Fruit fly (Drosophila melanogaster) whole organism, embryonic: ENCODE data around the gene Argp.

Experiments
- Asciz ChIP-seq: fragments of 200-800 bp; sonication (Bioruptor generic); optimal IDR thresholded peaks from 2 replicates; lab custom pipeline; 2017; ENCODE audit warnings: missing biosample characterization, mild to moderate bottlenecking, missing genetic modification characterization, missing genetic modification reagents
- CG1024 ChIP-seq: fragments of 200-800 bp; sonication (Bioruptor generic); IDR thresholded peaks from 2 replicates; pipeline ENCODE4 v1.3.6; 2022; ENCODE audit warnings: missing biosample characterization, missing genetic modification characterization
- CG10565 ChIP-seq: fragments of 200-800 bp; sonication (Bioruptor generic); optimal IDR thresholded peaks from 3 replicates; lab custom pipeline; 2016; ENCODE audit warnings: missing biosample characterization, mild to moderate bottlenecking, missing genetic modification characterization
- CG12744 ChIP-seq: fragments of 200-800 bp; sonication (Bioruptor generic); optimal IDR thresholded peaks from 2 replicates; lab custom pipeline; 2016; ENCODE audit warnings: missing biosample characterization, missing genetic modification characterization
- CG13123 ChIP-seq: fragments of 200-800 bp; sonication (Bioruptor generic); optimal IDR thresholded peaks from 2 replicates; lab custom pipeline; 2016; ENCODE audit warnings: missing biosample characterization, missing genetic modification characterization
- CG17385 ChIP-seq: fragments of 200-800 bp; sonication (Bioruptor generic); optimal IDR thresholded peaks from 3 replicates; lab custom pipeline; 2018; ENCODE audit warnings: missing biosample characterization, mild to moderate bottlenecking, missing genetic modification characterization
- CG1832 ChIP-seq: fragments of 200-800 bp; sonication (Bioruptor generic); optimal IDR thresholded peaks from 2 replicates; lab custom pipeline; 2017; ENCODE audit warnings: missing biosample characterization, mild to moderate bottlenecking, missing genetic modification characterization, inconsistent platforms
- CG2678 ChIP-seq: fragments of 200-800 bp; sonication (Bioruptor generic); optimal IDR thresholded peaks from 3 replicates; lab custom pipeline; 2019; ENCODE audit warnings: missing biosample characterization, mild to moderate bottlenecking, missing genetic modification characterization, moderate library complexity
- CG5180 ChIP-seq: fragments of 200-800 bp; sonication (Bioruptor generic); optimal IDR thresholded peaks from 3 replicates; lab custom pipeline; 2017; ENCODE audit warnings: missing biosample characterization, missing genetic modification characterization, mild to moderate bottlenecking, moderate library complexity, missing genetic modification reagents
- CG6254 ChIP-seq: fragments of 200-800 bp; sonication (Bioruptor generic); optimal IDR thresholded peaks from 3 replicates; lab custom pipeline; 2017; ENCODE audit warnings: mild to moderate bottlenecking, missing biosample characterization, missing genetic modification reagents, missing genetic modification characterization
- CG6654 ChIP-seq: fragments of 200-800 bp; sonication (Bioruptor generic); optimal IDR thresholded peaks from 2 replicates; lab custom pipeline; 2017; ENCODE audit warnings: missing biosample characterization, mild to moderate bottlenecking, missing genetic modification characterization
- CG7271 ChIP-seq: fragments of 200-800 bp; sonication (Bioruptor generic); optimal IDR thresholded peaks from 2 replicates; lab custom pipeline; 2018; ENCODE audit warnings: missing biosample characterization, mild to moderate bottlenecking, missing genetic modification characterization, moderate library complexity
- CG7839 ChIP-seq: fragments of 200-800 bp; sonication (Bioruptor generic); optimal IDR thresholded peaks from 3 replicates; lab custom pipeline; 2018; ENCODE audit warnings: missing biosample characterization, mild to moderate bottlenecking, missing genetic modification characterization, moderate library complexity
- CG7928 ChIP-seq: fragments of 200-800 bp; sonication (Bioruptor generic); optimal IDR thresholded peaks from 2 replicates; lab custom pipeline; 2017; ENCODE audit warnings: missing biosample characterization, mild to moderate bottlenecking, missing genetic modification characterization
- D19B ChIP-seq: fragments of 200-800 bp; sonication (Bioruptor generic); optimal IDR thresholded peaks from 2 replicates; lab custom pipeline; 2017; ENCODE audit warnings: missing biosample characterization, mild to moderate bottlenecking, missing genetic modification characterization
- ERR ChIP-seq: fragments of 200-800 bp; sonication (Bioruptor generic); optimal IDR thresholded peaks from 2 replicates; lab custom pipeline; 2016; ENCODE audit warnings: missing biosample characterization, missing genetic modification characterization
- HLH54F ChIP-seq: fragments of 200-800 bp; sonication (Bioruptor generic); optimal IDR thresholded peaks from 3 replicates; lab custom pipeline; 2016; ENCODE audit warnings: missing biosample characterization, missing genetic modification characterization
- Max ChIP-seq: fragments of 200-800 bp; sonication (Bioruptor generic); optimal IDR thresholded peaks from 2 replicates; lab custom pipeline; 2016; ENCODE audit warnings: missing biosample characterization, mild to moderate bottlenecking, missing genetic modification characterization
- Meics ChIP-seq: fragments of 200-800 bp; sonication (Bioruptor generic); optimal IDR thresholded peaks from 2 replicates; lab custom pipeline; 2017; ENCODE audit warnings: missing biosample characterization, mild to moderate bottlenecking, missing genetic modification characterization
- Oaz ChIP-seq: fragments of 200-800 bp; sonication (Bioruptor generic); IDR thresholded peaks from 2 replicates; pipeline ENCODE4 v1.3.6; 2022; ENCODE audit warnings: missing biosample characterization, missing genetic modification characterization
- Opbp ChIP-seq: fragments of 200-800 bp; sonication (Bioruptor generic); IDR thresholded peaks from 3 replicates; pipeline ENCODE4 v1.3.6; 2022; ENCODE audit warnings: missing biosample characterization, missing genetic modification characterization; ENCODE audit not compliant: partially characterized antibody
- Ravus ChIP-seq: fragments of 200-800 bp; sonication (Bioruptor generic); IDR thresholded peaks from 2 replicates; pipeline ENCODE4 v1.3.6; 2022; ENCODE audit warnings: missing biosample characterization, missing genetic modification characterization
- Sry-δ ChIP-seq: fragments of 200-800 bp; sonication (Bioruptor generic); optimal IDR thresholded peaks from 2 replicates; lab custom pipeline; 2016; ENCODE audit warnings: missing biosample characterization, missing genetic modification characterization
- Vsx1 ChIP-seq: fragments of 200-800 bp; sonication (Bioruptor generic); optimal IDR thresholded peaks from 2 replicates; lab custom pipeline; 2017; ENCODE audit warnings: missing biosample characterization, mild to moderate bottlenecking, missing genetic modification characterization, missing genetic modification reagents
- al ChIP-seq: fragments of 200-800 bp; sonication (Bioruptor generic); IDR thresholded peaks from 2 replicates; pipeline ENCODE4 v1.3.6; 2022; ENCODE audit warnings: missing biosample characterization, missing genetic modification characterization
- amos ChIP-seq: fragments of 200-800 bp; sonication (Bioruptor generic); IDR thresholded peaks from 2 replicates; pipeline ENCODE4 v1.3.6; 2022; ENCODE audit warnings: missing biosample characterization, missing genetic modification characterization; ENCODE audit not compliant: partially characterized antibody
- ase ChIP-seq: fragments of 200-800 bp; sonication (Bioruptor generic); IDR thresholded peaks from 3 replicates; pipeline ENCODE4 v1.3.6; 2022; ENCODE audit warnings: missing biosample characterization, missing genetic modification characterization
- bcd ChIP-seq: fragments of 200-800 bp; sonication (Bioruptor generic); optimal IDR thresholded peaks from 2 replicates; lab custom pipeline; 2017; ENCODE audit warnings: missing biosample characterization, mild to moderate bottlenecking, missing genetic modification characterization
- bowl ChIP-seq: fragments of 200-800 bp; sonication (Bioruptor generic); IDR thresholded peaks from 2 replicates; pipeline ENCODE4 v1.3.6; 2022; ENCODE audit warnings: missing biosample characterization, missing genetic modification characterization
- cas ChIP-seq: fragments of 200-800 bp; sonication (Bioruptor generic); IDR thresholded peaks from 2 replicates; pipeline ENCODE4 v1.3.6; 2022; ENCODE audit warnings: missing biosample characterization, missing genetic modification characterization
- caup ChIP-seq: fragments of 200-800 bp; sonication (Bioruptor generic); optimal IDR thresholded peaks from 3 replicates; lab custom pipeline; 2017; ENCODE audit warnings: missing biosample characterization, mild to moderate bottlenecking, missing genetic modification characterization, moderate library complexity; ENCODE audit not compliant: severe bottlenecking
- crol ChIP-seq: fragments of 200-800 bp; sonication (Bioruptor generic); IDR thresholded peaks from 2 replicates; pipeline ENCODE4 v1.3.6; 2022; ENCODE audit warnings: missing biosample characterization, missing genetic modification characterization
- cwo ChIP-seq: fragments of 200-800 bp; sonication (Bioruptor generic); optimal IDR thresholded peaks from 3 replicates; lab custom pipeline; 2017; ENCODE audit warnings: missing biosample characterization, missing genetic modification characterization, mild to moderate bottlenecking, moderate library complexity, missing genetic modification reagents
- eyg ChIP-seq: fragments of 200-800 bp; sonication (Bioruptor generic); optimal IDR thresholded peaks from 3 replicates; lab custom pipeline; 2016; ENCODE audit warnings: missing biosample characterization, missing genetic modification characterization
- fd64A ChIP-seq: fragments of 200-800 bp; sonication (Bioruptor generic); optimal IDR thresholded peaks from 3 replicates; lab custom pipeline; 2018; ENCODE audit warnings: missing biosample characterization, mild to moderate bottlenecking, missing genetic modification characterization
- fru ChIP-seq: fragments of >200 bp; optimal IDR thresholded peaks from 2 replicates; lab custom pipeline; 2017
- gcm2 ChIP-seq: fragments of 200-800 bp; sonication (Bioruptor generic); optimal IDR thresholded peaks from 2 replicates; lab custom pipeline; 2016; ENCODE audit warnings: missing biosample characterization, missing genetic modification characterization
- gt ChIP-seq: fragments of 200-800 bp; sonication (Bioruptor generic); IDR thresholded peaks from 2 replicates; pipeline ENCODE4 v1.3.6; 2022; ENCODE audit warnings: missing biosample characterization, missing genetic modification characterization
- jigr1 ChIP-seq: fragments of 200-800 bp; sonication (Bioruptor generic); IDR thresholded peaks from 3 replicates; pipeline ENCODE4 v1.3.6; 2022; ENCODE audit warnings: missing biosample characterization, missing genetic modification characterization
- lbe ChIP-seq: fragments of 200-800 bp; sonication (Bioruptor generic); optimal IDR thresholded peaks from 2 replicates; lab custom pipeline; 2016; ENCODE audit warnings: missing biosample characterization, mild to moderate bottlenecking, missing genetic modification characterization
- lmd ChIP-seq: fragments of 200-800 bp; sonication (Bioruptor generic); IDR thresholded peaks from 2 replicates; pipeline ENCODE4 v1.3.6; 2022; ENCODE audit warnings: missing biosample characterization, missing genetic modification characterization
- lola ChIP-seq, 3 experiments: fragments of >200 bp in 2 of 3; fragments of 200-800 bp in 1 of 3; sonication (Bioruptor generic) in 1 of 3; optimal IDR thresholded peaks; 2 replicates each; lab custom pipeline; 2017 to 2019; ENCODE audit warnings: missing biosample characterization in 3 of 3, missing genetic modification characterization in 3 of 3, mild to moderate bottlenecking in 1 of 3, moderate library complexity in 1 of 3
- pho ChIP-seq: fragments of 200-800 bp; sonication (Bioruptor generic); optimal IDR thresholded peaks from 2 replicates; lab custom pipeline; 2016; ENCODE audit warnings: missing biosample characterization, missing genetic modification characterization
- run ChIP-seq: fragments of 200-800 bp; sonication (Bioruptor generic); optimal IDR thresholded peaks from 3 replicates; lab custom pipeline; 2018; ENCODE audit warnings: missing biosample characterization, mild to moderate bottlenecking, missing genetic modification characterization
- salm ChIP-seq: fragments of 200-800 bp; sonication (Bioruptor generic); optimal IDR thresholded peaks from 2 replicates; lab custom pipeline; 2018; ENCODE audit warnings: missing biosample characterization, mild to moderate bottlenecking, missing genetic modification characterization
- seq ChIP-seq: fragments of 200-800 bp; sonication (Bioruptor generic); IDR thresholded peaks from 2 replicates; pipeline ENCODE4 v1.3.6; 2022; ENCODE audit warnings: missing biosample characterization, missing genetic modification characterization
- sqz ChIP-seq: fragments of 200-800 bp; sonication (Bioruptor generic); optimal IDR thresholded peaks from 3 replicates; lab custom pipeline; 2018; ENCODE audit warnings: missing biosample characterization, mild to moderate bottlenecking, missing genetic modification characterization
- wdn ChIP-seq: fragments of 200-800 bp; sonication (Bioruptor generic); IDR thresholded peaks from 2 replicates; pipeline ENCODE4 v1.3.6; 2022; ENCODE audit warnings: missing biosample characterization, missing genetic modification characterization

Argp gene

dm6 chr3R:13676137-13677086 is 33.3 kb downstream of the Argp start, which contains the start of the genes Lkb1 and CG9588 (continued):
- TF ChIP-seq CG6254 (GFP tag; lab: Kevin White, UChicago) (no peak), lola (GFP tag; optimal IDR thresholded peaks at IDR 0.05; lab: Kevin White, UChicago) (peak in 1 of 3 experiments; percentile 20), CG17385 (GFP tag; lab: Kevin White, UChicago) (no peak), CG6654 (peak; percentile 25), HLH54F (GFP tag; lab: Kevin White, UChicago) (peak; percentile 68), fru (lab: Kevin White, UChicago) (no peak), CG10565 (no peak), Opbp (GFP tag; lab: Robert Waterston, UW) (no peak), gt (no peak; the same call in 1 of the 2 replicates), CG2678 (no peak), D19B (GFP tag; lab: Kevin White, UChicago) (peak; percentile 55), Meics (peak; percentile 41), Max (peak; percentile 3), gcm2 (no peak), bcd (GFP tag; lab: Kevin White, UChicago) (peak; percentile 60), ase (GFP tag; lab: Robert Waterston, UW) (peak; percentile 84), Vsx1 (no peak), CG7271 (no peak), salm (tag; lab: Kevin White, UChicago) (no peak), Ravus (GFP tag; lab: Robert Waterston, UW) (no peak; the same call in 1 of the 2 replicates), cwo (GFP tag; lab: Kevin White, UChicago) (peak; percentile 33), Asciz (GFP tag; lab: Kevin White, UChicago) (no peak), seq (GFP tag; lab: Robert Waterston, UW) (peak; percentile 54; the same call in 1 of the 2 replicates), lmd (GFP tag; lab: Robert Waterston, UW) (peak; percentile 82), ERR (peak; percentile 17), CG5180 (GFP tag; lab: Kevin White, UChicago) (no peak), CG13123 (no peak), sqz (peak; percentile 78), CG7928 (GFP tag; lab: Kevin White, UChicago) (peak; percentile 93), lbe (GFP tag; lab: Kevin White, UChicago) (no peak), CG1832 (no peak), caup (peak; percentile 42), pho (GFP tag; lab: Kevin White, UChicago) (peak; percentile 53), al (GFP tag; lab: Robert Waterston, UW) (peak; percentile 48; the same call in 1 of the 2 replicates), Oaz (GFP tag; lab: Robert Waterston, UW) (peak; percentile 56), crol (no peak), run (tag; lab: Kevin White, UChicago) (no peak), cas (peak; percentile 21; the same call in 1 of the 2 replicates), CG1024 (peak; percentile 78), fd64A (GFP tag; lab: Kevin White, UChicago) (no peak), bowl (GFP tag; lab: Robert Waterston, UW) (0 out of 2 replicates have a peak, but pooled peaks have one; percentile 28), Sry-δ (peak; percentile 32), jigr1 (GFP tag; lab: Robert Waterston, UW) (peak; percentile 79), wdn (GFP tag; lab: Robert Waterston, UW) (peak; percentile 67), eyg (GFP tag; lab: Kevin White, UChicago) (no peak), CG12744 (GFP tag; lab: Kevin White, UChicago) (no peak), CG7839 (tag; lab: Kevin White, UChicago) (peak; percentile 39), amos (peak; percentile 23; the same call in 1 of the 2 replicates)
